Worm (Caenorhabditis elegans) whole organism, young adult: ENCODE results near the gene srz-83.

ENCODE experiments used
- B0336.3 ChIP-seq: fragments of 200-800 bp; sonication (Bioruptor generic); IDR thresholded peaks from 2 replicates; pipeline ENCODE4 v1.3.6; 2022; ENCODE audit warnings: missing genetic modification characterization, missing compliant biosample characterization
- C06A6.2 ChIP-seq: fragments of 200-800 bp; sonication (Bioruptor generic); conservative IDR thresholded peaks from 2 replicates; pipeline ENCODE4 v1.3.6; 2022; ENCODE audit warnings: missing genetic modification characterization, missing compliant biosample characterization
- C17E4.6 ChIP-seq: fragments of 200-800 bp; sonication (Bioruptor generic); IDR thresholded peaks from 2 replicates; pipeline ENCODE4 v1.3.6; 2022; ENCODE audit warnings: missing genetic modification reagents, missing genetic modification characterization, missing compliant biosample characterization
- D2030.7 ChIP-seq: fragments of 200-800 bp; sonication (Bioruptor generic); IDR thresholded peaks from 2 replicates; pipeline ENCODE4 v1.3.6; 2022; ENCODE audit warnings: missing genetic modification reagents, missing genetic modification characterization, missing compliant biosample characterization
- F10E7.11 ChIP-seq: sonication (generic microtip); optimal IDR thresholded peaks from 2 replicates; lab custom pipeline; 2017; ENCODE audit warnings: mild to moderate bottlenecking, missing genetic modification characterization, moderate library complexity, missing compliant biosample characterization
- F23B12.7 ChIP-seq: sonication (generic microtip); optimal IDR thresholded peaks from 2 replicates; lab custom pipeline; 2017; ENCODE audit warnings: missing genetic modification characterization, mild to moderate bottlenecking, missing compliant biosample characterization, antibody characterized with exemption, moderate library complexity; ENCODE audit not compliant: insufficient read depth
- F52B5.7 ChIP-seq: sonication (generic microtip); optimal IDR thresholded peaks from 2 replicates; lab custom pipeline; 2016; ENCODE audit warnings: mild to moderate bottlenecking, missing genetic modification characterization, missing compliant biosample characterization
- F57C9.4 ChIP-seq: sonication (generic microtip); optimal IDR thresholded peaks from 2 replicates; lab custom pipeline; 2017; ENCODE audit warnings: mild to moderate bottlenecking, missing genetic modification characterization, missing compliant biosample characterization
- K11D2.4 ChIP-seq: fragments of 200-800 bp; sonication (Bioruptor generic); IDR thresholded peaks from 2 replicates; pipeline ENCODE4 v1.3.6; 2022; ENCODE audit warnings: missing genetic modification reagents, missing genetic modification characterization, missing compliant biosample characterization
- T07F8.4 ChIP-seq: sonication (generic microtip); optimal IDR thresholded peaks from 2 replicates; lab custom pipeline; 2016; ENCODE audit warnings: mild to moderate bottlenecking, missing genetic modification characterization, moderate library complexity, missing compliant biosample characterization
- T26A5.8 ChIP-seq: sonication (generic microtip); optimal IDR thresholded peaks from 2 replicates; lab custom pipeline; 2016; ENCODE audit warnings: missing genetic modification characterization, missing compliant biosample characterization
- ama-1 ChIP-seq, 3 experiments: fragments of 150-350 bp in 1 of 3; sonication (generic microtip) in 2 of 3; optimal IDR thresholded peaks; 2 replicates each; lab custom pipeline; 2014 to 2018; ENCODE audit warnings: missing biosample characterization in 2 of 3, missing genetic modification characterization in 2 of 3, missing genetic modification reagents in 2 of 3
- aptf-2 ChIP-seq: fragments of 200-800 bp; sonication (Bioruptor generic); conservative IDR thresholded peaks from 2 replicates; pipeline ENCODE4 v1.3.6; 2022; ENCODE audit warnings: missing genetic modification reagents, missing genetic modification characterization, missing compliant biosample characterization
- aptf-3 ChIP-seq: fragments of 200-800 bp; sonication (Bioruptor generic); IDR thresholded peaks from 2 replicates; pipeline ENCODE4 v1.3.6; 2022; ENCODE audit warnings: missing genetic modification characterization, missing compliant biosample characterization
- attf-3 ChIP-seq: fragments of 200-800 bp; sonication (Bioruptor generic); conservative IDR thresholded peaks from 2 replicates; pipeline ENCODE4 v1.3.6; 2022; ENCODE audit warnings: missing genetic modification reagents, missing genetic modification characterization, missing compliant biosample characterization
- attf-5 ChIP-seq: fragments of 200-800 bp; sonication (Bioruptor generic); optimal IDR thresholded peaks from 2 replicates; lab custom pipeline; 2018; ENCODE audit warnings: mild to moderate bottlenecking, missing genetic modification characterization, missing compliant biosample characterization
- bed-2 ChIP-seq: fragments of 200-800 bp; sonication (Bioruptor generic); IDR thresholded peaks from 2 replicates; pipeline ENCODE4 v1.3.6; 2022; ENCODE audit warnings: missing genetic modification reagents, missing genetic modification characterization, missing compliant biosample characterization
- ceh-100 ChIP-seq: fragments of 200-800 bp; sonication (Bioruptor generic); IDR thresholded peaks from 2 replicates; pipeline ENCODE4 v1.3.6; 2022; ENCODE audit warnings: missing genetic modification reagents, missing genetic modification characterization, missing compliant biosample characterization
- ceh-91 ChIP-seq: fragments of 200-800 bp; sonication (Bioruptor generic); IDR thresholded peaks from 2 replicates; pipeline ENCODE4 v1.3.6; 2022; ENCODE audit warnings: missing genetic modification reagents, missing genetic modification characterization, missing compliant biosample characterization
- dox-1 ChIP-seq: fragments of 200-800 bp; sonication (Bioruptor generic); IDR thresholded peaks from 2 replicates; pipeline ENCODE4 v1.3.6; 2022; ENCODE audit warnings: missing genetic modification reagents, missing genetic modification characterization, missing compliant biosample characterization
- egl-18 ChIP-seq: fragments of 200-800 bp; sonication (Bioruptor generic); IDR thresholded peaks from 2 replicates; pipeline ENCODE4 v1.3.6; 2022; ENCODE audit warnings: missing genetic modification reagents, missing genetic modification characterization, missing compliant biosample characterization
- hlh-26 ChIP-seq: fragments of 200-800 bp; sonication (Bioruptor generic); conservative IDR thresholded peaks from 2 replicates; pipeline ENCODE4 v1.3.6; 2022; ENCODE audit warnings: missing genetic modification reagents, missing genetic modification characterization, missing compliant biosample characterization
- hsf-1 ChIP-seq: fragments of 200-800 bp; sonication (Bioruptor generic); IDR thresholded peaks from 2 replicates; pipeline ENCODE4 v1.3.6; 2022; ENCODE audit warnings: missing genetic modification reagents, missing genetic modification characterization, missing compliant biosample characterization
- let-607 ChIP-seq, 2 experiments: fragments of 200-800 bp in 1 of 2; sonication (Bioruptor generic) in 1 of 2; sonication (generic microtip) in 1 of 2; optimal IDR thresholded peaks; 2 replicates each; lab custom pipeline; 2016 to 2018; ENCODE audit warnings: mild to moderate bottlenecking in 2 of 2, missing compliant biosample characterization in 2 of 2, missing genetic modification characterization in 2 of 2, moderate library complexity in 2 of 2, missing genotype in 1 of 2
- lsl-1 ChIP-seq: fragments of 200-800 bp; sonication (Bioruptor generic); optimal IDR thresholded peaks from 2 replicates; lab custom pipeline; 2018; ENCODE audit warnings: mild to moderate bottlenecking, missing genetic modification characterization, moderate library complexity, missing compliant biosample characterization
- madf-10 ChIP-seq: sonication (generic microtip); optimal IDR thresholded peaks from 2 replicates; lab custom pipeline; 2016; ENCODE audit warnings: mild to moderate bottlenecking, missing genetic modification characterization, missing compliant biosample characterization
- madf-3 ChIP-seq: fragments of 200-800 bp; sonication (Bioruptor generic); IDR thresholded peaks from 2 replicates; pipeline ENCODE4 v1.3.6; 2022; ENCODE audit warnings: missing genetic modification reagents, missing genetic modification characterization, missing compliant biosample characterization
- madf-6 ChIP-seq: fragments of 200-800 bp; sonication (Bioruptor generic); IDR thresholded peaks from 2 replicates; pipeline ENCODE4 v1.3.6; 2022; ENCODE audit warnings: missing genetic modification reagents, missing genetic modification characterization, missing compliant biosample characterization
- mes-4 ChIP-seq: sonication (generic microtip); optimal IDR thresholded peaks from 2 replicates; lab custom pipeline; 2016; ENCODE audit warnings: missing genotype, missing genetic modification characterization, missing compliant biosample characterization
- mxl-1 ChIP-seq: sonication (generic microtip); optimal IDR thresholded peaks from 2 replicates; lab custom pipeline; 2016; ENCODE audit warnings: missing genetic modification characterization, missing compliant biosample characterization
- nfya-2 ChIP-seq: fragments of 200-800 bp; sonication (Bioruptor generic); IDR thresholded peaks from 2 replicates; pipeline ENCODE4 v1.3.6; 2022; ENCODE audit warnings: missing genetic modification reagents, missing genetic modification characterization, missing compliant biosample characterization
- nfyb-1 ChIP-seq: fragments of 200-800 bp; sonication (Bioruptor generic); IDR thresholded peaks from 2 replicates; pipeline ENCODE4 v1.3.6; 2022; ENCODE audit warnings: missing genetic modification reagents, missing genetic modification characterization, missing compliant biosample characterization
- pbrm-1 ChIP-seq: fragments of 200-800 bp; sonication (Bioruptor generic); IDR thresholded peaks from 2 replicates; pipeline ENCODE4 v1.3.6; 2022; ENCODE audit warnings: missing genetic modification reagents, missing genetic modification characterization, missing compliant biosample characterization
- pha-4 ChIP-seq: fragments of 150-350 bp; sonication (generic microtip); optimal IDR thresholded peaks from 2 replicates; lab custom pipeline; 2014; ENCODE audit warnings: missing biosample characterization, missing genetic modification reagents, missing genetic modification characterization
- rec-8 ChIP-seq, 2 experiments: sonication (generic microtip); optimal IDR thresholded peaks; 2 replicates each; lab custom pipeline; 2016; ENCODE audit warnings: mild to moderate bottlenecking in 2 of 2, missing genetic modification characterization in 2 of 2, missing genetic modification reagents in 2 of 2, missing genotype in 2 of 2, missing biosample characterization in 1 of 2, missing compliant biosample characterization in 1 of 2, moderate library complexity in 1 of 2
- sea-2 ChIP-seq: fragments of 200-800 bp; sonication (Bioruptor generic); IDR thresholded peaks from 2 replicates; pipeline ENCODE4 v1.3.6; 2022; ENCODE audit warnings: missing genetic modification characterization, missing compliant biosample characterization
- snpc-1.1 ChIP-seq: sonication (generic microtip); optimal IDR thresholded peaks from 2 replicates; lab custom pipeline; 2017; ENCODE audit warnings: missing genetic modification characterization, mild to moderate bottlenecking, missing compliant biosample characterization, antibody characterized with exemption, moderate library complexity, missing genotype, missing genetic modification reagents; ENCODE audit not compliant: insufficient read depth
- snpc-4 ChIP-seq, 5 experiments: fragments of 150-350 bp in 1 of 5; sonication (generic microtip) in 4 of 5; optimal IDR thresholded peaks; 2 replicates each; lab custom pipeline; 2014 to 2018; ENCODE audit warnings: missing genetic modification characterization in 5 of 5, missing biosample characterization in 3 of 5, antibody characterized with exemption in 2 of 5, mild to moderate bottlenecking in 2 of 5, missing compliant biosample characterization in 2 of 5, missing genotype in 2 of 5, moderate library complexity in 2 of 5, missing genetic modification reagents in 1 of 5
- ztf-25 ChIP-seq: fragments of 200-800 bp; sonication (Bioruptor generic); IDR thresholded peaks from 2 replicates; pipeline ENCODE4 v1.3.6; 2022; ENCODE audit warnings: missing genetic modification reagents, missing genetic modification characterization, missing compliant biosample characterization
- ztf-3 ChIP-seq: fragments of 200-800 bp; sonication (Bioruptor generic); optimal IDR thresholded peaks from 2 replicates; lab custom pipeline; 2018; ENCODE audit warnings: mild to moderate bottlenecking, missing genetic modification characterization, missing compliant biosample characterization
- ztf-6 ChIP-seq: fragments of 200-800 bp; sonication (Bioruptor generic); IDR thresholded peaks from 2 replicates; pipeline ENCODE4 v1.3.6; 2022; ENCODE audit warnings: missing genetic modification reagents, missing genetic modification characterization, missing compliant biosample characterization

Gene srz-83

DNA sequence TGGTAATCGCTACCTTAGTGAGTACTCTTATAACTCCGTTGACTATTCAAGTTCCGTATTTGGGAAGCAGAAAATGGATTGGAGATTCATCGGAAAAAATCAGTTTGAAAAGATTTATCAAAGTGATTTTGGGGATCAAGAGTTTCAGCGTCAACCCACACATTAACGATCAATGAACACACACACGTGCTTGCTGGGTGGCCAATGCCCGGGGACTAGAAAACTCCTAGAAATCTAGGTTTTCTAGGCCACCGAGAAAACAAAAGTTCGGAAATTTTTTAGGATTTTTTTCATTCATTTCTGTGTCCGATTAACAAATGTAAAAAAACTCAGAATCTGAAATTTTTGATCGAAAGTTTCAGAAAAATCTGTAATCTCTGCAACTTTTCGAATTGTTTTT, 1.7 kb downstream of the srz-83 start (continued):
- TF ChIP-seq ceh-100 (GFP tag; lab: Robert Waterston, UW) (0 out of 2 replicates have a peak, but pooled peaks have one; percentile 11), bed-2 (GFP tag; lab: Robert Waterston, UW) (no peak), aptf-3 (GFP tag; lab: Robert Waterston, UW) (0 out of 2 replicates have a peak, but pooled peaks have one; percentile 51), madf-6 (GFP tag; lab: Robert Waterston, UW) (peak; percentile 18; the same call in 1 of the 2 replicates), hsf-1 (GFP tag; lab: Robert Waterston, UW) (no peak), snpc-4 (GFP tag; optimal IDR thresholded peaks at IDR 0.05; lab: Kevin White, UChicago) (peak; percentile 26), snpc-4 (tag; optimal IDR thresholded peaks at IDR 0.05; lab: Kevin White, UChicago) (no peak), pbrm-1 (GFP tag; lab: Robert Waterston, UW) (0 out of 2 replicates have a peak, but pooled peaks have one; percentile 38), attf-3 (GFP tag; lab: Robert Waterston, UW) (no peak), T07F8.4 (tag; lab: Kevin White, UChicago) (no peak), madf-10 (tag; lab: Kevin White, UChicago) (no peak), ama-1 (optimal IDR thresholded peaks at IDR 0.05; lab: Kevin White, UChicago) (no peak), ama-1 (GFP tag; optimal IDR thresholded peaks at IDR 0.05; lab: Kevin White, UChicago) (no peak), sea-2 (no peak), attf-5 (GFP tag; lab: Kevin White, UChicago) (no peak), egl-18 (no peak), pha-4 (no peak), ztf-3 (GFP tag; lab: Kevin White, UChicago) (no peak)

ce11 chrIV:3509477-3510063, 5.3 kb downstream of the srz-83 start, which contains the start of gene ced-10:
TSS of gene ced-10 (minus strand) at chrIV:3509527.
- TF ChIP-seq ceh-100 (GFP tag; lab: Robert Waterston, UW) (no peak), ceh-91 (GFP tag; lab: Robert Waterston, UW) (no peak), aptf-3 (GFP tag; lab: Robert Waterston, UW) (no peak), C06A6.2 (no peak), bed-2 (GFP tag; lab: Robert Waterston, UW) (no peak), madf-3 (no peak), ama-1 (optimal IDR thresholded peaks at IDR 0.05; lab: Kevin White, UChicago) (no peak), ama-1 (GFP tag; optimal IDR thresholded peaks at IDR 0.05; lab: Kevin White, UChicago) (no peak)

ce11 chrIV:3514467-3514866, 10.2 kb downstream of the srz-83 start, which contains the start of gene tsg-101:
TSS of gene tsg-101 (minus strand) at chrIV:3514567.
- TF ChIP-seq mxl-1 = no peak
- TF ChIP-seq K11D2.4 (GFP tag; lab: Robert Waterston, UW) = no peak
- TF ChIP-seq aptf-2 (GFP tag; lab: Robert Waterston, UW) = no peak
- no peak for TF ChIP-seq hlh-26
- no peak for TF ChIP-seq egl-18
- TF ChIP-seq F52B5.7 (tag; lab: Kevin White, UChicago) = no peak
- no peak for TF ChIP-seq nfya-2
- no peak for TF ChIP-seq F23B12.7
- TF ChIP-seq snpc-1.1 = no peak
- TF ChIP-seq let-607 (tag; optimal IDR thresholded peaks at IDR 0.05; lab: Kevin White, UChicago) = no peak
- TF ChIP-seq C17E4.6 (GFP tag; lab: Robert Waterston, UW) = no peak

DNA sequence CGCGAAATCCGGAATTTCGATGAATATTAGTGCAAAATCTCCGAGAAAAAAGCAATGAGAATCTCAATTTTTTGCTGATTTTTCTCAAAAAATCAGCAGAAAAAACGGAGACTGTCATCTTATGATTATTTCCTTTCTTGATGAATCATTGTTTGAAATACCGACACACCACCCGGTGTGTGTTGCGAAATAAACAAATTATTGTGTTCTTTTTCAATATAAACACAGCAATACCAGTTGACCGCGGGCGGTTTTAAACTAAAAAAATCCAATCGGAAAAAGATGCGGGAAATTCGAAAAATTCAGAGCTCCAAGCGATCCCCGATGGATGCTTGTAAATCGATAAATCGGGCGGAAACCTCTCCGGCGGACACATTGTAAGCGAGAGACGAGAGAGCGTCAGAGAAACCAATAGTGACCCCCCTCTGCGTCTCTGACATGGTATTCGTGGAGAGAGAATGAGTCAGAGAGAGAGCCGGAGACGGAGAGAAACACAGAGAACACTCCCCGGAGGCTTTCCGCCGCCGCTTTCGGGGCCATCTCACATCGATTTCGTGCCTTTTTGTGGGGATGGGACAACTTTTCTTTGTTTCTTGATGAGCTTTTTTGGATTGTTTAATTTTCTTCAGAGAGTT, 11.3 kb downstream of the srz-83 start:
- TF ChIP-seq F23B12.7 (no peak), F57C9.4 (no peak), B0336.3 (GFP tag; lab: Robert Waterston, UW) (0 out of 2 replicates have a peak, but pooled peaks have one; percentile 34), mes-4 (tag; lab: Kevin White, UChicago) (no peak), rec-8 (tag; optimal IDR thresholded peaks at IDR 0.05; lab: Kevin White, UChicago) (no peak), T26A5.8 (tag; lab: Kevin White, UChicago) (no peak), C17E4.6 (GFP tag; lab: Robert Waterston, UW) (no peak), nfyb-1 (GFP tag; lab: Robert Waterston, UW) (no peak), F10E7.11 (no peak), lsl-1 (GFP tag; lab: Kevin White, UChicago) (no peak), dox-1 (GFP tag; lab: Robert Waterston, UW) (no peak; the same call in 1 of the 2 replicates), snpc-4 (GFP tag; optimal IDR thresholded peaks at IDR 0.05; lab: Kevin White, UChicago) (no peak), snpc-4 (tag; optimal IDR thresholded peaks at IDR 0.05; lab: Kevin White, UChicago) (peak in 1 of 4 experiments; percentile 15), D2030.7 (no peak), ztf-6 (GFP tag; lab: Robert Waterston, UW) (no peak), ztf-25 (GFP tag; lab: Robert Waterston, UW) (no peak)
